Worm (Caenorhabditis elegans) whole organism, mixed stage, embryonic: ENCODE measurements around the gene hdl-1.

Source experiments
- M03D4.4 ChIP-seq: sonication (generic microtip); optimal IDR thresholded peaks from 2 replicates; lab custom pipeline; 2017; ENCODE audit warnings: mild to moderate bottlenecking, missing genetic modification characterization, missing compliant biosample characterization
- ceh-43 ChIP-seq: fragments of 200-800 bp; sonication (Bioruptor generic); optimal IDR thresholded peaks from 2 replicates; lab custom pipeline; 2018; ENCODE audit warnings: mild to moderate bottlenecking, missing genetic modification characterization, moderate library complexity, missing compliant biosample characterization
- elt-1 ChIP-seq: sonication (generic microtip); optimal IDR thresholded peaks from 2 replicates; lab custom pipeline; 2017; ENCODE audit warnings: missing genetic modification characterization, mild to moderate bottlenecking, missing compliant biosample characterization, antibody characterized with exemption, moderate library complexity, borderline replicate concordance; ENCODE audit not compliant: insufficient read depth
- elt-3 ChIP-seq: fragments of 150-350 bp; optimal IDR thresholded peaks from 2 replicates; lab custom pipeline; 2014; ENCODE audit warnings: missing biosample characterization, missing genetic modification characterization
- ham-2 ChIP-seq: fragments of 200-800 bp; sonication (Bioruptor generic); optimal IDR thresholded peaks from 2 replicates; lab custom pipeline; 2018; ENCODE audit warnings: mild to moderate bottlenecking, missing genetic modification characterization, missing compliant biosample characterization
- lin-13 ChIP-seq: fragments of 150-350 bp; optimal IDR thresholded peaks from 2 replicates; lab custom pipeline; 2014; ENCODE audit warnings: missing biosample characterization, missing genetic modification characterization
- lsy-2 ChIP-seq: fragments of 150-350 bp; optimal IDR thresholded peaks from 2 replicates; lab custom pipeline; 2014; ENCODE audit warnings: missing biosample characterization, missing genetic modification characterization
- mep-1 ChIP-seq: fragments of 150-350 bp; optimal IDR thresholded peaks from 2 replicates; lab custom pipeline; 2017; ENCODE audit warnings: missing biosample characterization, missing genetic modification reagents, missing genetic modification characterization, inconsistent platforms
- nhr-12 ChIP-seq: fragments of 150-350 bp; optimal IDR thresholded peaks from 2 replicates; lab custom pipeline; 2014; ENCODE audit warnings: missing biosample characterization, missing genetic modification characterization
- nhr-237 ChIP-seq: fragments of 150-350 bp; optimal IDR thresholded peaks from 2 replicates; lab custom pipeline; 2014; ENCODE audit warnings: missing biosample characterization, missing genetic modification characterization
- snpc-4 ChIP-seq: fragments of 150-350 bp; optimal IDR thresholded peaks from 2 replicates; lab custom pipeline; 2014; ENCODE audit warnings: missing biosample characterization, missing genetic modification characterization
- sptf-1 ChIP-seq: sonication (generic microtip); optimal IDR thresholded peaks from 2 replicates; lab custom pipeline; 2017; ENCODE audit warnings: mild to moderate bottlenecking, missing genetic modification characterization, moderate library complexity, missing compliant biosample characterization
- unc-39 ChIP-seq: fragments of 150-350 bp; optimal IDR thresholded peaks from 2 replicates; lab custom pipeline; 2014; ENCODE audit warnings: missing biosample characterization, missing genetic modification characterization
- ztf-11 ChIP-seq: fragments of 150-350 bp; optimal IDR thresholded peaks from 2 replicates; lab custom pipeline; 2014; ENCODE audit warnings: missing biosample characterization, missing genetic modification characterization

ce11 chrIV:11957074-11957473 lies 7.5 kb upstream of the hdl-1 start:
- TF ChIP-seq M03D4.4 (tag; lab: Kevin White, UChicago) (no peak), lsy-2 (no peak), mep-1 (tag; lab: Kevin White, UChicago) (no peak), ztf-11 (tag; lab: Kevin White, UChicago) (no peak), lin-13 (tag; lab: Kevin White, UChicago) (no peak), elt-3 (tag; lab: Kevin White, UChicago) (no peak), snpc-4 (tag; lab: Kevin White, UChicago) (no peak), sptf-1 (tag; lab: Kevin White, UChicago) (no peak), ham-2 (no peak), unc-39 (tag; lab: Kevin White, UChicago) (no peak), elt-1 (tag; lab: Kevin White, UChicago) (no peak), nhr-237 (tag; lab: Kevin White, UChicago) (no peak), nhr-12 (tag; lab: Kevin White, UChicago) (no peak), ceh-43 (GFP tag; lab: Kevin White, UChicago) (no peak)
